Worm (Caenorhabditis elegans) whole organism, mixed stage, embryonic: ENCODE results near the gene C08B6.3.

ENCODE experiments used
- M03D4.4 ChIP-seq: sonication (generic microtip); optimal IDR thresholded peaks from 2 replicates; lab custom pipeline; 2017; ENCODE audit warnings: mild to moderate bottlenecking, missing genetic modification characterization, missing compliant biosample characterization
- bed-3 ChIP-seq: fragments of 200-800 bp; sonication (Bioruptor generic); optimal IDR thresholded peaks from 3 replicates; lab custom pipeline; 2018; ENCODE audit warnings: mild to moderate bottlenecking, missing genetic modification characterization, moderate library complexity, missing compliant biosample characterization
- blmp-1 ChIP-seq: fragments of 150-350 bp; optimal IDR thresholded peaks from 2 replicates; lab custom pipeline; 2014; ENCODE audit warnings: missing biosample characterization, missing genetic modification characterization
- ceh-39 ChIP-seq: fragments of 150-350 bp; optimal IDR thresholded peaks from 2 replicates; lab custom pipeline; 2014; ENCODE audit warnings: missing biosample characterization, missing genetic modification characterization
- ceh-43 ChIP-seq: fragments of 200-800 bp; sonication (Bioruptor generic); optimal IDR thresholded peaks from 2 replicates; lab custom pipeline; 2018; ENCODE audit warnings: mild to moderate bottlenecking, missing genetic modification characterization, moderate library complexity, missing compliant biosample characterization
- ces-1 ChIP-seq: fragments of 150-350 bp; optimal IDR thresholded peaks from 2 replicates; lab custom pipeline; 2014; ENCODE audit warnings: missing biosample characterization, missing genetic modification reagents, missing genetic modification characterization
- cnd-1 ChIP-seq: fragments of 200-800 bp; sonication (Bioruptor generic); optimal IDR thresholded peaks from 2 replicates; lab custom pipeline; 2018; ENCODE audit warnings: mild to moderate bottlenecking, missing genetic modification characterization, missing compliant biosample characterization
- drap-1 ChIP-seq: fragments of 200-800 bp; sonication (Bioruptor generic); optimal IDR thresholded peaks from 3 replicates; lab custom pipeline; 2018; ENCODE audit warnings: mild to moderate bottlenecking, missing genetic modification characterization, missing compliant biosample characterization
- elt-1 ChIP-seq: sonication (generic microtip); optimal IDR thresholded peaks from 2 replicates; lab custom pipeline; 2017; ENCODE audit warnings: missing genetic modification characterization, mild to moderate bottlenecking, missing compliant biosample characterization, antibody characterized with exemption, moderate library complexity, borderline replicate concordance; ENCODE audit not compliant: insufficient read depth
- elt-3 ChIP-seq: fragments of 150-350 bp; optimal IDR thresholded peaks from 2 replicates; lab custom pipeline; 2014; ENCODE audit warnings: missing biosample characterization, missing genetic modification characterization
- flh-1 ChIP-seq: fragments of 200-800 bp; sonication (Bioruptor generic); optimal IDR thresholded peaks from 2 replicates; lab custom pipeline; 2018; ENCODE audit warnings: mild to moderate bottlenecking, missing genetic modification characterization, moderate library complexity, missing compliant biosample characterization
- ham-2 ChIP-seq: fragments of 200-800 bp; sonication (Bioruptor generic); optimal IDR thresholded peaks from 2 replicates; lab custom pipeline; 2018; ENCODE audit warnings: mild to moderate bottlenecking, missing genetic modification characterization, missing compliant biosample characterization
- hlh-1 ChIP-seq: fragments of 150-350 bp; optimal IDR thresholded peaks from 2 replicates; lab custom pipeline; 2014; ENCODE audit warnings: missing biosample characterization, missing genetic modification reagents, missing genetic modification characterization
- lin-13 ChIP-seq: fragments of 150-350 bp; optimal IDR thresholded peaks from 2 replicates; lab custom pipeline; 2014; ENCODE audit warnings: missing biosample characterization, missing genetic modification characterization
- lin-32 ChIP-seq: fragments of 200-800 bp; sonication (Bioruptor generic); optimal IDR thresholded peaks from 2 replicates; lab custom pipeline; 2018; ENCODE audit warnings: mild to moderate bottlenecking, missing genetic modification characterization, missing compliant biosample characterization
- lsy-2 ChIP-seq: fragments of 150-350 bp; optimal IDR thresholded peaks from 2 replicates; lab custom pipeline; 2014; ENCODE audit warnings: missing biosample characterization, missing genetic modification characterization
- mep-1 ChIP-seq: fragments of 150-350 bp; optimal IDR thresholded peaks from 2 replicates; lab custom pipeline; 2017; ENCODE audit warnings: missing biosample characterization, missing genetic modification reagents, missing genetic modification characterization, inconsistent platforms
- mls-2 ChIP-seq: sonication (generic microtip); optimal IDR thresholded peaks from 2 replicates; lab custom pipeline; 2016; ENCODE audit warnings: mild to moderate bottlenecking, missing genetic modification characterization, moderate library complexity, missing compliant biosample characterization
- nhr-12 ChIP-seq: fragments of 150-350 bp; optimal IDR thresholded peaks from 2 replicates; lab custom pipeline; 2014; ENCODE audit warnings: missing biosample characterization, missing genetic modification characterization
- nhr-2 ChIP-seq: fragments of 150-350 bp; optimal IDR thresholded peaks from 2 replicates; lab custom pipeline; 2014; ENCODE audit warnings: missing biosample characterization, missing genetic modification characterization
- nhr-237 ChIP-seq: fragments of 150-350 bp; optimal IDR thresholded peaks from 2 replicates; lab custom pipeline; 2014; ENCODE audit warnings: missing biosample characterization, missing genetic modification characterization
- nhr-28 ChIP-seq: fragments of 150-350 bp; optimal IDR thresholded peaks from 2 replicates; lab custom pipeline; 2014; ENCODE audit warnings: missing biosample characterization, missing genetic modification characterization
- nhr-76 ChIP-seq: sonication (generic microtip); optimal IDR thresholded peaks from 2 replicates; lab custom pipeline; 2017; ENCODE audit warnings: missing biosample characterization, missing genetic modification characterization
- sem-2 ChIP-seq: fragments of 200-800 bp; sonication (Bioruptor generic); optimal IDR thresholded peaks from 2 replicates; lab custom pipeline; 2018; ENCODE audit warnings: mild to moderate bottlenecking, missing genetic modification characterization, missing compliant biosample characterization
- snpc-4 ChIP-seq: fragments of 150-350 bp; optimal IDR thresholded peaks from 2 replicates; lab custom pipeline; 2014; ENCODE audit warnings: missing biosample characterization, missing genetic modification characterization
- sptf-1 ChIP-seq: sonication (generic microtip); optimal IDR thresholded peaks from 2 replicates; lab custom pipeline; 2017; ENCODE audit warnings: mild to moderate bottlenecking, missing genetic modification characterization, moderate library complexity, missing compliant biosample characterization
- tbx-8 ChIP-seq: fragments of 200-800 bp; sonication (Bioruptor generic); optimal IDR thresholded peaks from 2 replicates; lab custom pipeline; 2018; ENCODE audit warnings: mild to moderate bottlenecking, missing genetic modification characterization, moderate library complexity, missing compliant biosample characterization
- unc-120 ChIP-seq: sonication (generic microtip); optimal IDR thresholded peaks from 2 replicates; lab custom pipeline; 2017; ENCODE audit warnings: missing genetic modification characterization, missing compliant biosample characterization; ENCODE audit not compliant: poor library complexity, severe bottlenecking
- unc-39 ChIP-seq: fragments of 150-350 bp; optimal IDR thresholded peaks from 2 replicates; lab custom pipeline; 2014; ENCODE audit warnings: missing biosample characterization, missing genetic modification characterization
- unc-62 ChIP-seq: fragments of 150-350 bp; optimal IDR thresholded peaks from 2 replicates; lab custom pipeline; 2014; ENCODE audit warnings: missing biosample characterization, missing genetic modification reagents, missing genetic modification characterization
- zip-8 ChIP-seq: fragments of 150-350 bp; optimal IDR thresholded peaks from 2 replicates; lab custom pipeline; 2014; ENCODE audit warnings: missing biosample characterization, missing genetic modification characterization
- ztf-11 ChIP-seq: fragments of 150-350 bp; optimal IDR thresholded peaks from 2 replicates; lab custom pipeline; 2014; ENCODE audit warnings: missing biosample characterization, missing genetic modification characterization

The C08B6.3 gene

DNA sequence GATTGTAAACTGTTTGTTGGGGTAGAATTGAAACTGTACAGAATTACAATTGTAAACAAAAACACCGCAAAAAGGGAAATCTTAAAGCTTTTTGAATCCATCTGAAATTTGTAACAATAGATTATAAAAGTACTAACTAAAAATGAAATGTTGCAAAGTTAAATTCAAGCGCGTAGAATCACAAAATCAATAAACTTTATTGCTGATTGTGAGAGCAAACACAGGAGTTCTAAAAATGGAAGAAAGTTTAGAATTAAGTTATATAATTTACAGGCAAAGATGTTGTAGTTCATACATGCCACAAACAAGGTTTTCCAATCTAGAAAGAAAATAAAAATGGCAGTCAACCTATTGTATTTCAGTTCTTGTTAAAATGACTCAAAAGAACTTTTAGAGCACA is at the start of gene C08B6.3:
Gene C08B6.3, minus strand, starts transcription at position 101 of the 400 bp plus-strand sequence.
- TF ChIP-seq nhr-2 (tag; lab: Kevin White, UChicago) (no peak), ham-2 (GFP tag; lab: Kevin White, UChicago) (no peak)

DNA sequence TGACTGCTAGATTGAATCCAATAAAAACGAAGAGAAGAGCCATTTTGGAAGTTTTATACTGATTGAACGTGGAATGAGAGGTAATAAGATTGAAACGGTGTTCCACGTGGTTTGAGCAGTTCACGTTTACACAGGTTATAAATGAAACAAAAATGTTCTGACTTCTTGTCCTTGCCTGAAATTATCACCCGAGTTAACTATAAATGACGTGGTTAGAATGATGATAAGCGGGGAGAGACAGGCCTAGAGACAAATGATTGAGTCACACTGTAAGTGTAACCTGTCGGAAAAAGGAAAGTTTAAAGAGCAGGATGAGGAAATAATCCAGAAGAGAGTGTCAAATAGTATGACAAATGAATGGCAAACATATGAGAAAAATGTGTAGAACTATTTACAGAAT is 48.9 kb upstream of the C08B6.3 start, which contains the start of gene C51E3.10:
Gene C51E3.10, minus strand, starts transcription at position 181 of the 400 bp plus-strand sequence.
- no peak for TF ChIP-seq unc-120 (tag; lab: Kevin White, UChicago)
- no peak for TF ChIP-seq unc-62 (GFP tag; lab: Kevin White, UChicago)
- TF ChIP-seq ztf-11 (tag; lab: Kevin White, UChicago): no peak
- TF ChIP-seq M03D4.4: no peak
- no peak for TF ChIP-seq ham-2 (GFP tag; lab: Kevin White, UChicago)
- TF ChIP-seq tbx-8 (GFP tag; lab: Kevin White, UChicago): no peak
- no peak for TF ChIP-seq sptf-1 (tag; lab: Kevin White, UChicago)
- TF ChIP-seq cnd-1 (tag; lab: Kevin White, UChicago): no peak

DNA sequence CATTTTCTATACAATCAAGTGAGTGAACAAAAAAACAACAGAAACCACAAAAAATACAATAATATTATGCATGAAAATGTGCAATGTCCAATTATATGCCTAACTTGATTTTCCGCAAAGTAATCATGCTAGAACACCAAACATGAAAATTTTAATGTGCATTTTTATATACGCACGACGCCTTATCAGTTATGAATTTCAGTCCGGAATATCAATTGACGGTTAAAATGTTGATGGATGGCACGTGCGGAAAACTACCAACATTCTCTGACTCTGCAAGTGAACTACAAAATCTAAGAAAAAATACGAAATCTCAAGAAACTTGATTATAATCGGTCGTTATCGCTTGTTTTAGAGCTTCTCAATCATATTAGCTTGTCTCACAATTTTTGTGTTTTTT is 47.9 kb upstream of the C08B6.3 start:
- TF ChIP-seq unc-62 (GFP tag; lab: Kevin White, UChicago): no peak
- TF ChIP-seq elt-3 (tag; lab: Kevin White, UChicago): no peak
- TF ChIP-seq sem-2 (GFP tag; lab: Kevin White, UChicago): no peak
- TF ChIP-seq ces-1 (GFP tag; lab: Kevin White, UChicago): no peak
- TF ChIP-seq blmp-1: no peak
- no peak for TF ChIP-seq tbx-8 (GFP tag; lab: Kevin White, UChicago)
- no peak for TF ChIP-seq ztf-11 (tag; lab: Kevin White, UChicago)
- no peak for TF ChIP-seq nhr-237 (tag; lab: Kevin White, UChicago)
- no peak for TF ChIP-seq nhr-12 (tag; lab: Kevin White, UChicago)
- no peak for TF ChIP-seq flh-1 (GFP tag; lab: Kevin White, UChicago)
- no peak for TF ChIP-seq nhr-76
- no peak for TF ChIP-seq unc-39 (tag; lab: Kevin White, UChicago)
- TF ChIP-seq lsy-2 (tag; lab: Kevin White, UChicago): no peak
- TF ChIP-seq bed-3: no peak

DNA sequence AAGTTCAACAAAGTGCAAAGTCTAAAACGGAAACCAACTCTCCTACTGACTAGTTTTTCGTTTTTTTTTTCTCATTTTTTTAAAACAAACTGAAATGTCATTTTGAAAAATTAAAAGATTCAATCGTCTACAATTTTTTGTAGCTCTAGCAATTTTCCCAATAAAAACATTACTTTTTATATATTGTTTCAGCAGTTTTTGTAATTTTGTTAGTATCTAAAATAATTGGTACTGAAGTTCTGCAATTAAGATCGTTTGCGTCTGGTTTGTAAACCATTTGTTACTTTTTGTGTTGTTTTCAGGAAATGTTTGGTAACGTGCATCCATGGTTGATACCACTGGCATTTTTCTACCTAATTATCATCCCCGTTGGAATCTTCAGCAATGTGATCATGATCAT is 46.4 kb upstream of the C08B6.3 start, which contains the start of gene srsx-30:
Gene srsx-30, plus strand, starts transcription at position 301 of the 400 bp plus-strand sequence.
- no peak for TF ChIP-seq nhr-28
- no peak for TF ChIP-seq ceh-39 (tag; lab: Kevin White, UChicago)
- no peak for TF ChIP-seq mls-2 (tag; lab: Kevin White, UChicago)
- no peak for TF ChIP-seq M03D4.4
- TF ChIP-seq bed-3: no peak
- TF ChIP-seq hlh-1 (tag; lab: Kevin White, UChicago): no peak
- no peak for TF ChIP-seq lin-13
- TF ChIP-seq zip-8 (tag; lab: Kevin White, UChicago): no peak
- no peak for TF ChIP-seq tbx-8 (GFP tag; lab: Kevin White, UChicago)
- TF ChIP-seq elt-1: no peak
- TF ChIP-seq mep-1: no peak
- TF ChIP-seq snpc-4 (tag; lab: Kevin White, UChicago): no peak
- TF ChIP-seq unc-39 (tag; lab: Kevin White, UChicago): no peak
- TF ChIP-seq ham-2 (GFP tag; lab: Kevin White, UChicago): no peak

DNA sequence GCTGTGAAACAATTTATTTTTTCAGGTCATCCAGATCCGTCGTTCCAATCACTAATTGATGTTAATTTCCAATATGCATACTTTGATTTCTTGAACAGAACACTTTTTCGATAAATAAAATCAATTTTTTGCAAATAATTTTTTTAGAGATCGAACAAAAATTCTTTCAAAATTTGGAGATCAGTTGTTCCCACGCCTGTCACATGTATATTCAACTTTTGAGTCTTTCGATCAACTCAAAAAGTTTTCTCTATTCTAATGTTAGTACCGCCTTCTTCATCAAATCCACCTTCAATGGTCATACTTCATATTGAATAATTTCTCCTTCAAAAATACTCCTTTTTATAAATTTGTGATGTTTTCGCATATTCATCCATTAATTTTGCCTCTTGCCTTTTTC is 42.6 kb upstream of the C08B6.3 start, which contains the start of gene srsx-29:
Gene srsx-29, plus strand, starts transcription at position 301 of the 400 bp plus-strand sequence.
- TF ChIP-seq unc-120 (tag; lab: Kevin White, UChicago) (no peak), ceh-43 (GFP tag; lab: Kevin White, UChicago) (no peak), nhr-12 (tag; lab: Kevin White, UChicago) (no peak), ceh-39 (tag; lab: Kevin White, UChicago) (no peak), flh-1 (GFP tag; lab: Kevin White, UChicago) (no peak)

DNA sequence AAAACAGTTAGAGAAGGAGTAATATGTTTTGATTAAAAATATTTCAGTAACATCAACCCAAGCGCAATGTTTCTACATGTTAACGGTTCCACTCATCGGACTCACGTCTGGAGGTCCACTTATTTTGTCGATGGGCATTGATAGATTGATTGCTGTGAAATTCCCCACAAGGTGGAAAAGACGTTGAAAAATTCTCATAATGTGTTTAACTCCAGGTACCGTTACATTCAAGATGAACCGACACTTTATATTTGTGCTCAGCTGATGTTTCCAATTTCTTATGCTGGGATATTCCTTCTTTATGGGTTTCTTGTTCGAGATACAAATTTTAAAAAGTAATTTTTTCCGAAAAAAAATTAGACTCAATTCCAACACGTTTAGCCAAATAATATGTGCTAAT is 41.0 kb upstream of the C08B6.3 start:
- no peak for TF ChIP-seq zip-8 (tag; lab: Kevin White, UChicago)
- TF ChIP-seq lin-32 (GFP tag; lab: Kevin White, UChicago): no peak
- TF ChIP-seq blmp-1: no peak
- TF ChIP-seq ham-2 (GFP tag; lab: Kevin White, UChicago): no peak
- TF ChIP-seq lsy-2 (tag; lab: Kevin White, UChicago): no peak
- no peak for TF ChIP-seq elt-1
- no peak for TF ChIP-seq ceh-39 (tag; lab: Kevin White, UChicago)
- no peak for TF ChIP-seq bed-3
- TF ChIP-seq ceh-43 (GFP tag; lab: Kevin White, UChicago): no peak
- no peak for TF ChIP-seq M03D4.4
- no peak for TF ChIP-seq nhr-237 (tag; lab: Kevin White, UChicago)
- no peak for TF ChIP-seq sptf-1 (tag; lab: Kevin White, UChicago)
- no peak for TF ChIP-seq lin-13
- no peak for TF ChIP-seq cnd-1 (tag; lab: Kevin White, UChicago)
- TF ChIP-seq ces-1 (GFP tag; lab: Kevin White, UChicago): no peak
- TF ChIP-seq nhr-28: no peak
- no peak for TF ChIP-seq drap-1
